Fruit fly (Drosophila melanogaster): ENCODE data around the gene Nbr.

- TF ChIP-seq esg (GFP tag; conservative IDR thresholded peaks at IDR 0.05) (no peak), Ravus (GFP tag; IDR thresholded peaks at IDR 0.05) (no peak), stwl (tag; optimal IDR thresholded peaks at IDR 0.05) (peak; percentile 68), CG1024 (GFP tag; IDR thresholded peaks at IDR 0.05) (no peak), Scr (GFP tag; IDR thresholded peaks at IDR 0.05; ENCODE audit: partially characterized antibody) (no peak)
Observed at dm6 chr2L:21179615-21180031, 16.7 kb upstream of the Nbr start, which contains the start of the genes bur and Mcm10.
